Fruit fly (Drosophila melanogaster) whole organism, wandering third instar larva: ENCODE results near the gene CG14641.

Source experiments
- CG32264 ChIP-seq: fragments of 200-800 bp; sonication (Bioruptor generic); optimal IDR thresholded peaks from 2 replicates; lab custom pipeline; 2016; ENCODE audit warnings: missing biosample characterization, missing genetic modification characterization
- h ChIP-seq: fragments of 200-800 bp; sonication (Bioruptor generic); optimal IDR thresholded peaks from 3 replicates; lab custom pipeline; 2016; ENCODE audit warnings: missing biosample characterization, mild to moderate bottlenecking, missing genetic modification characterization
- pan ChIP-seq: fragments of >200 bp; optimal IDR thresholded peaks from 2 replicates; lab custom pipeline; 2017
- psq ChIP-seq: fragments of 200-800 bp; sonication (Bioruptor generic); optimal IDR thresholded peaks from 3 replicates; lab custom pipeline; 2017; ENCODE audit warnings: missing biosample characterization, mild to moderate bottlenecking, missing genetic modification characterization, moderate library complexity

DNA sequence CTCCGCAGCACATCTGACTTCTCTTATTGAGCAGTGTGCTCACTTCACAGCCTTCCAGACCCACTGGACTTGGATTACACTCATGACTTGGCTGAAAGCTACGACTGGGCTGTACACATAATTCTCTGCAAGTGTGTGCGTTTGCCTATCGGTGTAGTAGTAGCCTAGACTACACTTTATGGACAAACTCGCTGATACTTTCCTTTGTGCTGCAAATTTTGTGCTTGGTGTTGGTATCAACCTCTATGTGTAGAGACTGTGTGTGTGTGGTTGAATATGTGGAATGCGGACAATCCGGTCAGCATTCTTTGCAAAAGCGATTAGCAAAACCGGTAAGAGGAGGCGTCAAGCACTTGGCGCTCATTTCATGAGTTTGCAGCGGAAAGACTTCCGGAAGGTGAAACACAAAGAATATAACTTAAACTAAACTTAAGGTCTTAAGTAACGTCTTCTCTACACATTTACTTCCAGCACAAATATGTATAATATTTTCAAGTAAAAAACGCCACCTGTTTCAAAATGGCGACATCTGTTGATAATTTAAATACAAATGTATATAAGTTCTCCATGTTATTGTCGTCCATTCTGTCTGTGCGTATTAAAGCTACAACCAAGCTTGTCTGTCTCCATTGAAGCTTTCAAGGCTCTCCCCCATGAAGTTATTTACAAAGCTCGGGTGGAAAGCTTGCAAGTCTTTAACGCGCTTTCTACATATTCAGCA lies 45.2 kb downstream of the CG14641 start:
- TF ChIP-seq psq (no peak), h (no peak), pan (lab: Kevin White, UChicago) (no peak), CG32264 (no peak)
